Worm (Caenorhabditis elegans): ENCODE data around the gene F38E11.9.
A peak's percentile ranks its signal among the peaks of the same experiment; 100 is the strongest.

The F38E11.9 gene

ce11 chrIV:9444417-9445026, 682 bp upstream of the F38E11.9 start (continued):
- peak; percentile 79 to 86 for TF ChIP-seq hif-1 (tag; optimal IDR thresholded peaks at IDR 0.05)
- TF ChIP-seq lin-39 (tag; optimal IDR thresholded peaks at IDR 0.05), result no peak
- TF ChIP-seq ZK337.2 (GFP tag; IDR thresholded peaks at IDR 0.05), result 0 out of 2 replicates have a peak, but pooled peaks have one; percentile 33
- no peak for TF ChIP-seq Y75B8A.6 (GFP tag; IDR thresholded peaks at IDR 0.05)
- TF ChIP-seq fos-1 (tag; optimal IDR thresholded peaks at IDR 0.05), result no peak
- no peak for TF ChIP-seq nhr-41 (GFP tag; IDR thresholded peaks at IDR 0.05)
- TF ChIP-seq tag-97 (GFP tag; IDR thresholded peaks at IDR 0.05), result no peak
- TF ChIP-seq madf-9 (GFP tag; conservative IDR thresholded peaks at IDR 0.05), result peak; percentile 46; the same call in 1 of the 2 replicates
- no peak for TF ChIP-seq ceh-82 (tag; optimal IDR thresholded peaks at IDR 0.05)
- peak; percentile 63 for TF ChIP-seq ztf-7 (tag; optimal IDR thresholded peaks at IDR 0.05)
- peak; percentile 85 for TF ChIP-seq nhr-48 (tag; optimal IDR thresholded peaks at IDR 0.05)
- peak; percentile 89 for TF ChIP-seq ctbp-1 (GFP tag; IDR thresholded peaks at IDR 0.05)
- peak; percentile 55 for TF ChIP-seq spr-3 (GFP tag; optimal IDR thresholded peaks at IDR 0.05)
- TF ChIP-seq nhr-6 (tag; optimal IDR thresholded peaks at IDR 0.05), result peak; percentile 80
- TF ChIP-seq pqm-1 (tag; optimal IDR thresholded peaks at IDR 0.05), result no peak
- TF ChIP-seq aly-2 (tag; optimal IDR thresholded peaks at IDR 0.05), result no peak
- TF ChIP-seq pha-4 (GFP tag; IDR thresholded peaks at IDR 0.05), result peak; percentile 68
- TF ChIP-seq pha-4 (tag; optimal IDR thresholded peaks at IDR 0.05), result peak; percentile 74
- TF ChIP-seq nhr-111 (GFP tag; optimal IDR thresholded peaks at IDR 0.05), result no peak
- TF ChIP-seq nhr-76 (tag; optimal IDR thresholded peaks at IDR 0.05), result no peak
- TF ChIP-seq lin-13 (GFP tag; optimal IDR thresholded peaks at IDR 0.05), result peak; percentile 91
- TF ChIP-seq lin-1 (GFP tag; IDR thresholded peaks at IDR 0.05), result peak; percentile 76
- peak; percentile 52 for TF ChIP-seq nhr-237 (tag; optimal IDR thresholded peaks at IDR 0.05)
- peak; percentile 50; the same call in 1 of the 2 replicates for TF ChIP-seq nhr-42 (GFP tag; IDR thresholded peaks at IDR 0.05)
- TF ChIP-seq skn-1 (tag; optimal IDR thresholded peaks at IDR 0.05), result no peak
- TF ChIP-seq set-16 (GFP tag; IDR thresholded peaks at IDR 0.05), result no peak; the same call in 1 of the 2 replicates

DNA sequence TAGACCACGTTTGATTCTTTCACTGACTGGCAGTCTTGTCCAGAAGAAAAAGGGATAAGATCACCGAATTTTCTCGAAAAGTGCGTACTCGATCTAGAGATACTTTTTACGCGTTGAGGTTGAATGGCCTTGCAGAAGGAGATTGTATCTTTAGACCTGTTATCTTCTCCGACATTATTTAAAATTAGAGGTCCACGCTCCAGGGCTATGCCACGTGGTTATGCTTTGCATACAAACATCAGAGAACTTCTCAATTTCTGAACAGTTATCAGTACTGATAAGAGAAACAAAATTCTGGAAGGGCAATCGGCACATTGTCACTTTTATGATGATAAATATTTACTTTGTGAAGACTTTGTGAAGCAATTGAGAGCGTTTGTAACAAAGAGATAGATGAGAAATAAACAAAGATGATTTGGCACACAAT, 1.7 kb downstream of the F38E11.9 start:
- TF ChIP-seq hmg-1.1 (GFP tag; IDR thresholded peaks at IDR 0.05) (no peak), mxl-3 (GFP tag; optimal IDR thresholded peaks at IDR 0.05) (peak; percentile 92), unc-62 (GFP tag; optimal IDR thresholded peaks at IDR 0.05 in 1 of 2) (peak in 1 of 2 experiments; percentile 99), unc-62 (tag; optimal IDR thresholded peaks at IDR 0.05) (no peak), dpl-1 (GFP tag; optimal IDR thresholded peaks at IDR 0.05) (no peak), nhr-10 (tag; optimal IDR thresholded peaks at IDR 0.05) (peak; percentile 49), nhr-25 (tag; optimal IDR thresholded peaks at IDR 0.05; ENCODE audit: borderline replicate concordance, insufficient read depth) (peak; percentile 57), nhr-111 (GFP tag; optimal IDR thresholded peaks at IDR 0.05) (no peak), snpc-4 (tag; optimal IDR thresholded peaks at IDR 0.05) (no peak), cey-2 (tag; optimal IDR thresholded peaks at IDR 0.05; ENCODE audit: borderline replicate concordance, insufficient read depth) (peak; percentile 68), dmd-8 (GFP tag; IDR thresholded peaks at IDR 0.05) (no peak), ceh-20 (GFP tag; IDR thresholded peaks at IDR 0.05) (peak; percentile 9; the same call in 1 of the 2 replicates), zip-11 (GFP tag; IDR thresholded peaks at IDR 0.05) (no peak), hlh-30 (tag; optimal IDR thresholded peaks at IDR 0.05; ENCODE audit: insufficient read depth) (peak; percentile 76), daf-16 (GFP tag; optimal IDR thresholded peaks at IDR 0.05) (peak in 1 of 2 experiments; percentile 77), daf-16 (tag; optimal IDR thresholded peaks at IDR 0.05) (peak; percentile 100), T26A8.4 (GFP tag; IDR thresholded peaks at IDR 0.05) (0 out of 2 replicates have a peak, but pooled peaks have one; percentile 44), lsy-2 (tag; optimal IDR thresholded peaks at IDR 0.05) (peak in 1 of 2 experiments; percentile 69), hlh-11 (tag; optimal IDR thresholded peaks at IDR 0.05) (peak; percentile 90), gei-8 (GFP tag; optimal IDR thresholded peaks at IDR 0.05) (peak; percentile 67), madf-5 (GFP tag; IDR thresholded peaks at IDR 0.05) (no peak), lin-38 (GFP tag; IDR thresholded peaks at IDR 0.05) (peak; percentile 56), nhr-48 (tag; optimal IDR thresholded peaks at IDR 0.05) (peak; percentile 83), mes-2 (tag; optimal IDR thresholded peaks at IDR 0.05; ENCODE audit: poor library complexity, severe bottlenecking) (peak; percentile 60), mdl-1 (tag; optimal IDR thresholded peaks at IDR 0.05) (peak in 1 of 2 experiments; percentile 88), lin-13 (GFP tag; optimal IDR thresholded peaks at IDR 0.05) (no peak), ceh-82 (tag; optimal IDR thresholded peaks at IDR 0.05) (no peak), skn-1 (tag; optimal IDR thresholded peaks at IDR 0.05) (no peak)
